Fruit fly (Drosophila melanogaster) whole organism, prepupa: Measurements from ENCODE around the gene ERp44.

Experiments used
- CG11294 ChIP-seq: fragments of 200-800 bp; sonication (Bioruptor generic); IDR thresholded peaks from 2 replicates; pipeline ENCODE4 v1.3.6; 2022; ENCODE audit warnings: missing biosample characterization, missing genetic modification characterization
- CG11762 ChIP-seq: fragments of 200-800 bp; sonication (Bioruptor generic); optimal IDR thresholded peaks from 3 replicates; lab custom pipeline; 2016; ENCODE audit warnings: missing biosample characterization, missing genetic modification characterization; ENCODE audit not compliant: insufficient read depth
- CG11902 ChIP-seq: fragments of 200-800 bp; sonication (Bioruptor generic); optimal IDR thresholded peaks from 3 replicates; lab custom pipeline; 2016; ENCODE audit warnings: missing biosample characterization, missing genetic modification characterization
- CG34406 ChIP-seq: fragments of 200-800 bp; sonication (Bioruptor generic); optimal IDR thresholded peaks from 3 replicates; lab custom pipeline; 2016; ENCODE audit warnings: missing biosample characterization, missing genetic modification characterization
- CG6792 ChIP-seq: fragments of 200-800 bp; sonication (Bioruptor generic); optimal IDR thresholded peaks from 3 replicates; lab custom pipeline; 2016; ENCODE audit warnings: missing biosample characterization, missing genetic modification characterization
- CG6808 ChIP-seq: fragments of 200-800 bp; sonication (Bioruptor generic); optimal IDR thresholded peaks from 3 replicates; lab custom pipeline; 2017; ENCODE audit warnings: missing biosample characterization, missing genetic modification characterization, mild to moderate bottlenecking, moderate library complexity, missing genetic modification reagents
- Ets96B ChIP-seq: fragments of 200-800 bp; optimal IDR thresholded peaks from 2 replicates; lab custom pipeline; 2019; ENCODE audit warnings: missing biosample characterization, mild to moderate bottlenecking, missing genetic modification characterization, moderate library complexity
- Hr4 ChIP-seq: fragments of 200-800 bp; sonication (Bioruptor generic); optimal IDR thresholded peaks from 3 replicates; lab custom pipeline; 2016; ENCODE audit warnings: missing biosample characterization, missing genetic modification characterization
- Sox15 ChIP-seq: fragments of 200-800 bp; sonication (Bioruptor generic); optimal IDR thresholded peaks from 3 replicates; lab custom pipeline; 2016; ENCODE audit warnings: missing biosample characterization, missing genetic modification characterization
- fd85E ChIP-seq: fragments of 200-800 bp; sonication (Bioruptor generic); optimal IDR thresholded peaks from 3 replicates; lab custom pipeline; 2016; ENCODE audit warnings: missing biosample characterization, missing genetic modification characterization
- topi ChIP-seq: fragments of 200-800 bp; sonication (Bioruptor generic); optimal IDR thresholded peaks from 3 replicates; lab custom pipeline; 2016; ENCODE audit warnings: missing biosample characterization, missing genetic modification characterization

DNA sequence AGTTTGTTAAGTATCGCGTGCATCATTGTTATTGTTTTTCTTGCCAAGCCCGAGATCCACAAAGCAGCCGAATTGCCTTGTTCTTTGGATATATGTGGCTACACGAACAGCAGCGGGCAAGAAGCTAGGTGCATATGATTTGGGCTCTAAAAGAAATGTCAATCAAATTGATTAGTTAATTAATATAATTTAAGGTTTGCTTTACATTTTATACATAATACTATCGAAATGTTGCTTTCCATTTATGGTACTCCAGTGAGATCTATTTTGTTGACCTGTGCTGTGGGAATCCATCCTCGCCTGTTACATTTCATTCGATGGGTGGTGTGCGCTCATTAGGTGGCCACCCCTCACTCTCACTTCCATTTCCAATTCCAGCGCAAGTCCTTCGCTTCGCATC, 34.1 kb downstream of the ERp44 start:
- TF ChIP-seq Hr4 (GFP tag; lab: Kevin White, UChicago) (peak; percentile 49), CG11294 (GFP tag; lab: Robert Waterston, UW) (no peak), CG34406 (GFP tag; lab: Kevin White, UChicago) (peak; percentile 56), CG11902 (GFP tag; lab: Kevin White, UChicago) (peak; percentile 38), fd85E (no peak), Ets96B (tag; lab: Kevin White, UChicago) (peak; percentile 66), CG11762 (GFP tag; lab: Kevin White, UChicago) (peak; percentile 29), CG6792 (GFP tag; lab: Kevin White, UChicago) (peak; percentile 59), CG6808 (GFP tag; lab: Kevin White, UChicago) (peak; percentile 60), topi (GFP tag; lab: Kevin White, UChicago) (peak; percentile 53), Sox15 (GFP tag; lab: Kevin White, UChicago) (peak; percentile 10)
